Worm (Caenorhabditis elegans) whole organism, L1 larva: ENCODE measurements around the gene bath-42.

Experiments
- C16A3.4 ChIP-seq: fragments of 150-350 bp; optimal IDR thresholded peaks from 2 replicates; lab custom pipeline; 2014; ENCODE audit warnings: missing biosample characterization, missing genetic modification characterization
- C34B4.2 ChIP-seq: sonication (generic microtip); optimal IDR thresholded peaks from 2 replicates; lab custom pipeline; 2017; ENCODE audit warnings: mild to moderate bottlenecking, missing genetic modification characterization, missing compliant biosample characterization
- F16B12.6 ChIP-seq: fragments of 150-350 bp; optimal IDR thresholded peaks from 2 replicates; lab custom pipeline; 2014; ENCODE audit warnings: missing biosample characterization, missing genetic modification characterization
- aly-2 ChIP-seq: fragments of 150-350 bp; optimal IDR thresholded peaks from 2 replicates; lab custom pipeline; 2014; ENCODE audit warnings: missing biosample characterization, missing genetic modification characterization
- ama-1 ChIP-seq: fragments of 150-350 bp; optimal IDR thresholded peaks from 2 replicates; lab custom pipeline; 2014
- blmp-1 ChIP-seq: fragments of 150-350 bp; optimal IDR thresholded peaks from 2 replicates; lab custom pipeline; 2014; ENCODE audit warnings: missing biosample characterization, missing genetic modification characterization
- ceh-63 ChIP-seq: fragments of 200-800 bp; sonication (Bioruptor generic); optimal IDR thresholded peaks from 2 replicates; lab custom pipeline; 2018; ENCODE audit warnings: mild to moderate bottlenecking, missing genetic modification characterization, missing compliant biosample characterization
- ceh-8 ChIP-seq: fragments of 200-800 bp; sonication (Bioruptor generic); optimal IDR thresholded peaks from 2 replicates; lab custom pipeline; 2018; ENCODE audit warnings: mild to moderate bottlenecking, missing genetic modification characterization, moderate library complexity, missing compliant biosample characterization
- ceh-82 ChIP-seq, 3 experiments: fragments of 150-350 bp in 1 of 3; sonication (generic microtip) in 2 of 3; optimal IDR thresholded peaks; 2 replicates each; lab custom pipeline; 2014 to 2017; ENCODE audit warnings: missing biosample characterization in 3 of 3, missing genetic modification characterization in 3 of 3
- ceh-88 ChIP-seq: fragments of 200-800 bp; sonication (Bioruptor generic); IDR thresholded peaks from 2 replicates; pipeline ENCODE4 v1.3.6; 2022; ENCODE audit warnings: missing genetic modification characterization, missing compliant biosample characterization
- dpl-1 ChIP-seq, 3 experiments: fragments of 150-350 bp in 2 of 3; sonication (generic microtip) in 1 of 3; optimal IDR thresholded peaks; 2 replicates each; lab custom pipeline; 2014 to 2017; ENCODE audit warnings: missing biosample characterization in 3 of 3, missing genetic modification characterization in 3 of 3, missing genetic modification reagents in 3 of 3
- efl-1 ChIP-seq, 4 experiments: fragments of 150-350 bp; optimal IDR thresholded peaks in 3 of 4; peaks in 1 of 4; 1 replicate in 1 of 4; 2 replicates in 3 of 4; lab custom pipeline; 2014; ENCODE audit warnings: missing biosample characterization in 2 of 4, missing genetic modification characterization in 2 of 4, missing genetic modification reagents in 2 of 4
- egl-13 ChIP-seq: sonication (generic microtip); optimal IDR thresholded peaks from 2 replicates; lab custom pipeline; 2016; ENCODE audit warnings: missing genotype, missing genetic modification reagents, missing genetic modification characterization, missing compliant biosample characterization
- egl-27 ChIP-seq, 2 experiments: fragments of 150-350 bp in 1 of 2; sonication (generic microtip); optimal IDR thresholded peaks; 3 replicates each; lab custom pipeline; 2017 to 2018; ENCODE audit warnings: missing biosample characterization in 2 of 2, missing genetic modification characterization in 2 of 2, missing genetic modification reagents in 2 of 2
- elt-2 ChIP-seq: sonication (generic microtip); optimal IDR thresholded peaks from 2 replicates; lab custom pipeline; 2016; ENCODE audit warnings: missing genetic modification characterization, mild to moderate bottlenecking, inconsistent platforms, missing compliant biosample characterization, missing genetic modification reagents
- elt-3 ChIP-seq, 6 experiments: fragments of 150-350 bp in 1 of 6; sonication (generic microtip); optimal IDR thresholded peaks; 2 replicates each; lab custom pipeline; 2017 to 2018; ENCODE audit warnings: missing biosample characterization in 6 of 6, missing genetic modification characterization in 6 of 6, inconsistent platforms in 1 of 6
- fkh-10 ChIP-seq: sonication (generic microtip); optimal IDR thresholded peaks from 2 replicates; lab custom pipeline; 2017; ENCODE audit warnings: missing biosample characterization, missing genetic modification reagents, missing genetic modification characterization
- fkh-4 ChIP-seq: sonication (generic microtip); optimal IDR thresholded peaks from 2 replicates; lab custom pipeline; 2016; ENCODE audit warnings: missing compliant biosample characterization, missing genetic modification characterization, borderline replicate concordance
- fkh-8 ChIP-seq: sonication (generic microtip); optimal IDR thresholded peaks from 2 replicates; lab custom pipeline; 2016; ENCODE audit warnings: mild to moderate bottlenecking, missing genetic modification characterization, missing compliant biosample characterization
- fos-1 ChIP-seq: fragments of 150-350 bp; optimal IDR thresholded peaks from 2 replicates; lab custom pipeline; 2014; ENCODE audit warnings: missing biosample characterization, missing genetic modification characterization
- irx-1 ChIP-seq: sonication (generic microtip); optimal IDR thresholded peaks from 2 replicates; lab custom pipeline; 2016; ENCODE audit warnings: missing genetic modification characterization, missing compliant biosample characterization
- isw-1 ChIP-seq: fragments of 200-800 bp; sonication (Bioruptor generic); IDR thresholded peaks from 2 replicates; pipeline ENCODE4 v1.3.6; 2022; ENCODE audit warnings: missing genetic modification characterization, missing compliant biosample characterization
- jun-1 ChIP-seq: fragments of 150-350 bp; optimal IDR thresholded peaks from 2 replicates; lab custom pipeline; 2014; ENCODE audit warnings: missing biosample characterization, missing genetic modification reagents, missing genetic modification characterization
- lin-13 ChIP-seq: fragments of 150-350 bp; optimal IDR thresholded peaks from 2 replicates; lab custom pipeline; 2014; ENCODE audit warnings: missing biosample characterization, missing genetic modification reagents, missing genetic modification characterization
- lin-14 ChIP-seq: fragments of 200-800 bp; sonication (Bioruptor generic); optimal IDR thresholded peaks from 2 replicates; lab custom pipeline; 2018; ENCODE audit warnings: mild to moderate bottlenecking, missing genetic modification characterization, moderate library complexity, missing compliant biosample characterization
- lin-15B ChIP-seq: fragments of 150-350 bp; sonication (generic microtip); optimal IDR thresholded peaks from 3 replicates; lab custom pipeline; 2014; ENCODE audit warnings: missing biosample characterization, missing genetic modification characterization
- lin-35 ChIP-seq, 2 experiments: fragments of 150-350 bp; optimal IDR thresholded peaks; 2 replicates each; lab custom pipeline; 2014; ENCODE audit warnings: missing biosample characterization in 2 of 2, missing genetic modification characterization in 2 of 2, missing genetic modification reagents in 2 of 2
- lir-3 ChIP-seq: sonication (generic microtip); optimal IDR thresholded peaks from 2 replicates; lab custom pipeline; 2016; ENCODE audit warnings: mild to moderate bottlenecking, missing genetic modification characterization, moderate library complexity, missing compliant biosample characterization; ENCODE audit not compliant: poor library complexity
- lsy-2 ChIP-seq, 2 experiments: fragments of 150-350 bp; optimal IDR thresholded peaks; 2 replicates each; lab custom pipeline; 2014; ENCODE audit warnings: missing biosample characterization in 2 of 2, missing genetic modification characterization in 2 of 2
- mdl-1 ChIP-seq, 2 experiments: fragments of 150-350 bp; optimal IDR thresholded peaks; 2 replicates each; lab custom pipeline; 2014 to 2017; ENCODE audit warnings: missing biosample characterization in 2 of 2, missing genetic modification characterization in 2 of 2, inconsistent platforms in 1 of 2
- mep-1 ChIP-seq: fragments of 150-350 bp; optimal IDR thresholded peaks from 2 replicates; lab custom pipeline; 2014; ENCODE audit warnings: missing biosample characterization, missing genetic modification characterization
- nhr-11 ChIP-seq: fragments of 150-350 bp; optimal IDR thresholded peaks from 2 replicates; lab custom pipeline; 2014; ENCODE audit warnings: missing biosample characterization, missing genetic modification characterization
- nhr-19 ChIP-seq: fragments of 200-800 bp; sonication (Bioruptor generic); conservative IDR thresholded peaks from 2 replicates; pipeline ENCODE4 v1.3.6; 2022; ENCODE audit warnings: missing genetic modification characterization, missing compliant biosample characterization
- nhr-237 ChIP-seq: fragments of 150-350 bp; optimal IDR thresholded peaks from 2 replicates; lab custom pipeline; 2014; ENCODE audit warnings: missing biosample characterization, missing genetic modification characterization
- nhr-47 ChIP-seq: sonication (generic microtip); optimal IDR thresholded peaks from 2 replicates; lab custom pipeline; 2016; ENCODE audit warnings: mild to moderate bottlenecking, missing genetic modification characterization, moderate library complexity, missing compliant biosample characterization
- nhr-71 ChIP-seq: sonication (generic microtip); optimal IDR thresholded peaks from 2 replicates; lab custom pipeline; 2016; ENCODE audit warnings: mild to moderate bottlenecking, missing genetic modification characterization, moderate library complexity, missing compliant biosample characterization
- nhr-76 ChIP-seq: sonication (generic microtip); optimal IDR thresholded peaks from 2 replicates; lab custom pipeline; 2017; ENCODE audit warnings: missing biosample characterization, missing genetic modification characterization
- nhr-77 ChIP-seq: fragments of 150-350 bp; optimal IDR thresholded peaks from 2 replicates; lab custom pipeline; 2014; ENCODE audit warnings: missing biosample characterization, missing genetic modification characterization
- nhr-85 ChIP-seq: sonication (generic microtip); peaks from one replicate; lab custom pipeline; 2016; ENCODE audit warnings: missing genetic modification characterization, inconsistent platforms, missing compliant biosample characterization
- nhr-90 ChIP-seq: sonication (generic microtip); optimal IDR thresholded peaks from 2 replicates; lab custom pipeline; 2016; ENCODE audit warnings: mild to moderate bottlenecking, missing genetic modification characterization, missing compliant biosample characterization; ENCODE audit not compliant: poor library complexity
- rnt-1 ChIP-seq: sonication (generic microtip); optimal IDR thresholded peaks from 2 replicates; lab custom pipeline; 2016; ENCODE audit warnings: mild to moderate bottlenecking, missing genetic modification characterization, moderate library complexity, missing compliant biosample characterization
- skn-1 ChIP-seq: fragments of 150-350 bp; optimal IDR thresholded peaks from 2 replicates; lab custom pipeline; 2014; ENCODE audit warnings: missing biosample characterization, missing genetic modification characterization
- snpc-4 ChIP-seq: fragments of 150-350 bp; optimal IDR thresholded peaks from 2 replicates; lab custom pipeline; 2014; ENCODE audit warnings: missing biosample characterization, missing genetic modification characterization
- snu-23 ChIP-seq: sonication (generic microtip); optimal IDR thresholded peaks from 2 replicates; lab custom pipeline; 2016; ENCODE audit warnings: missing genetic modification characterization, missing compliant biosample characterization
- sptf-1 ChIP-seq: fragments of 150-350 bp; optimal IDR thresholded peaks from 2 replicates; lab custom pipeline; 2014; ENCODE audit warnings: missing biosample characterization, missing genetic modification characterization
- sup-37 ChIP-seq: fragments of 200-800 bp; sonication (Bioruptor generic); optimal IDR thresholded peaks from 2 replicates; lab custom pipeline; 2018; ENCODE audit warnings: mild to moderate bottlenecking, missing genetic modification characterization, missing compliant biosample characterization
- swsn-7 ChIP-seq: sonication (generic microtip); optimal IDR thresholded peaks from 2 replicates; lab custom pipeline; 2016; ENCODE audit warnings: missing genetic modification characterization, missing compliant biosample characterization
- tbx-2 ChIP-seq: sonication (generic microtip); optimal IDR thresholded peaks from 2 replicates; lab custom pipeline; 2016; ENCODE audit warnings: missing genetic modification characterization, missing compliant biosample characterization
- unc-30 ChIP-seq: sonication (generic microtip); optimal IDR thresholded peaks from 2 replicates; lab custom pipeline; 2017; ENCODE audit warnings: missing biosample characterization, missing genetic modification characterization
- unc-86 ChIP-seq: sonication (generic microtip); optimal IDR thresholded peaks from 2 replicates; lab custom pipeline; 2016; ENCODE audit warnings: missing genetic modification characterization, missing compliant biosample characterization
- xbp-1 ChIP-seq: sonication (generic microtip); optimal IDR thresholded peaks from 2 replicates; lab custom pipeline; 2016; ENCODE audit warnings: missing genetic modification characterization, missing compliant biosample characterization
- zag-1 ChIP-seq: fragments of 150-350 bp; optimal IDR thresholded peaks from 2 replicates; lab custom pipeline; 2014; ENCODE audit warnings: missing biosample characterization, missing genetic modification characterization
- zip-4 ChIP-seq: fragments of 200-800 bp; sonication (Bioruptor generic); optimal IDR thresholded peaks from 2 replicates; lab custom pipeline; 2018; ENCODE audit warnings: mild to moderate bottlenecking, missing genetic modification characterization, moderate library complexity, missing compliant biosample characterization

bath-42 gene

DNA sequence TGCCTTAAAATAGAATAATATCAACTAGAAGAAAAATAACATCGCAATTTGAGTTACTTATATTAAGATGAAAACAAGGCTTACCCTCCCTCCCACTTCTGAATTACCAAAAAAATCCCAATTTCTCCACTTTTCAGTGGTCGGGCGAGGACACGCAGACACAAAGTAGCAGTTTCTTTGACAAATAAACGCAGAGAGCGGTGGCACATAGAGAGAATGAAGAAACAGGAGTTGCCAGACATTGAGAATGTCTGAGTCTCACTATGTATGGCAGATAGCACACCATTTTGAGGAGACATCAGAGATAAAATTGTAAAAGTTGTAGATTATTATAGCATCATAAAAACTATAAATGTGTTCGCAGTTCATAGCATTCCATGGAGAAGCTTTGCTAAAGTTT is 37.9 kb downstream of the bath-42 start:
- TF ChIP-seq C34B4.2 (tag; lab: Kevin White, UChicago) (no peak), lir-3 (tag; lab: Kevin White, UChicago) (peak; percentile 58), elt-3 (tag; optimal IDR thresholded peaks at IDR 0.05; lab: Kevin White, UChicago) (peak in 1 of 6 experiments; percentile 30), aly-2 (tag; lab: Kevin White, UChicago) (no peak), zag-1 (tag; lab: Kevin White, UChicago) (no peak), lin-14 (GFP tag; lab: Kevin White, UChicago) (peak; percentile 84), lsy-2 (tag; optimal IDR thresholded peaks at IDR 0.05; lab: Kevin White, UChicago) (peak; percentile 73 to 84), nhr-76 (no peak), tbx-2 (tag; lab: Kevin White, UChicago) (peak; percentile 50), lin-35 (GFP tag; optimal IDR thresholded peaks at IDR 0.05; lab: Kevin White, UChicago) (peak; percentile 32 to 54), blmp-1 (tag; lab: Kevin White, UChicago) (peak; percentile 62), sptf-1 (no peak), snpc-4 (tag; lab: Kevin White, UChicago) (no peak), C16A3.4 (tag; lab: Kevin White, UChicago) (no peak), ceh-82 (tag; optimal IDR thresholded peaks at IDR 0.05; lab: Kevin White, UChicago) (peak; percentile 12 to 63 (median 48)), snu-23 (GFP tag; lab: Kevin White, UChicago) (peak; percentile 77), swsn-7 (tag; lab: Kevin White, UChicago) (peak; percentile 77), fkh-4 (no peak), egl-13 (tag; lab: Kevin White, UChicago) (no peak), unc-30 (tag; lab: Kevin White, UChicago) (no peak), nhr-47 (tag; lab: Kevin White, UChicago) (peak; percentile 67), rnt-1 (tag; lab: Kevin White, UChicago) (peak; percentile 71), elt-2 (tag; lab: Kevin White, UChicago) (peak; percentile 22), xbp-1 (peak; percentile 56), irx-1 (tag; lab: Kevin White, UChicago) (peak; percentile 16), nhr-19 (peak; percentile 45), lin-13 (peak; percentile 57), nhr-90 (tag; lab: Kevin White, UChicago) (peak; percentile 14), fkh-8 (tag; lab: Kevin White, UChicago) (peak; percentile 36), nhr-85 (peak; percentile 82), skn-1 (peak; percentile 52), jun-1 (tag; lab: Kevin White, UChicago) (peak; percentile 65), nhr-77 (tag; lab: Kevin White, UChicago) (peak; percentile 48), mep-1 (tag; lab: Kevin White, UChicago) (peak; percentile 78), isw-1 (GFP tag; lab: Robert Waterston, UW) (peak; percentile 26; the same call in 1 of the 2 replicates), F16B12.6 (no peak), ceh-8 (GFP tag; lab: Kevin White, UChicago) (no peak), ceh-88 (GFP tag; lab: Robert Waterston, UW) (no peak), ceh-63 (GFP tag; lab: Kevin White, UChicago) (no peak), unc-86 (peak; percentile 46), egl-27 (tag; optimal IDR thresholded peaks at IDR 0.05; lab: Kevin White, UChicago) (no peak), ama-1 (lab: Kevin White, UChicago) (peak; percentile 10), mdl-1 (tag; optimal IDR thresholded peaks at IDR 0.05; lab: Kevin White, UChicago) (peak in 1 of 2 experiments; percentile 46), fos-1 (peak; percentile 56), dpl-1 (GFP tag; optimal IDR thresholded peaks at IDR 0.05; lab: Kevin White, UChicago) (peak in 2 of 3 experiments; percentile 33 to 36), nhr-237 (tag; lab: Kevin White, UChicago) (peak; percentile 52), nhr-11 (tag; lab: Kevin White, UChicago) (peak; percentile 41), lin-15B (tag; lab: Kevin White, UChicago) (no peak), sup-37 (GFP tag; lab: Kevin White, UChicago) (no peak), fkh-10 (no peak), zip-4 (GFP tag; lab: Kevin White, UChicago) (no peak), efl-1 (optimal IDR thresholded peaks at IDR 0.05; lab: Kevin White, UChicago) (peak; percentile 77 to 95), efl-1 (GFP tag; optimal IDR thresholded peaks at IDR 0.05 in 1 of 2; lab: Kevin White, UChicago) (peak; percentile 22 to 73), nhr-71 (tag; lab: Kevin White, UChicago) (peak; percentile 80)
